Worm (Caenorhabditis elegans) whole organism, early embryonic: ENCODE results near the gene H28G03.2.

Experiments used
- B0310.2 ChIP-seq: sonication (generic microtip); optimal IDR thresholded peaks from 2 replicates; lab custom pipeline; 2016; ENCODE audit warnings: mild to moderate bottlenecking, missing genetic modification characterization, missing compliant biosample characterization
- F13C5.2 ChIP-seq: sonication (generic microtip); optimal IDR thresholded peaks from 2 replicates; lab custom pipeline; 2017; ENCODE audit warnings: mild to moderate bottlenecking, missing genetic modification characterization, inconsistent platforms, missing compliant biosample characterization
- aly-1 ChIP-seq: sonication (generic microtip); optimal IDR thresholded peaks from 2 replicates; lab custom pipeline; 2016; ENCODE audit warnings: missing genetic modification characterization, missing compliant biosample characterization
- ama-1 ChIP-seq: fragments of 150-350 bp; optimal IDR thresholded peaks from 2 replicates; lab custom pipeline; 2014
- ceh-13 ChIP-seq: fragments of 200-800 bp; sonication (Bioruptor generic); optimal IDR thresholded peaks from 2 replicates; lab custom pipeline; 2018; ENCODE audit warnings: mild to moderate bottlenecking, missing genetic modification characterization, missing compliant biosample characterization
- ceh-36 ChIP-seq: sonication (generic microtip); optimal IDR thresholded peaks from 2 replicates; lab custom pipeline; 2016; ENCODE audit warnings: missing genetic modification characterization, inconsistent platforms, missing compliant biosample characterization
- ets-7 ChIP-seq: sonication (generic microtip); optimal IDR thresholded peaks from 2 replicates; lab custom pipeline; 2016; ENCODE audit warnings: missing genotype, missing genetic modification characterization, missing compliant biosample characterization
- flt-1 ChIP-seq: fragments of 200-800 bp; sonication (Bioruptor generic); IDR thresholded peaks from 2 replicates; pipeline ENCODE4 v1.3.6; 2022; ENCODE audit warnings: missing genetic modification characterization, missing compliant biosample characterization
- hmbx-1 ChIP-seq: sonication (generic microtip); optimal IDR thresholded peaks from 2 replicates; lab custom pipeline; 2016; ENCODE audit warnings: mild to moderate bottlenecking, missing genetic modification characterization, missing compliant biosample characterization
- hmg-4 ChIP-seq: fragments of 200-800 bp; sonication (Bioruptor generic); optimal IDR thresholded peaks from 2 replicates; lab custom pipeline; 2018; ENCODE audit warnings: mild to moderate bottlenecking, missing genetic modification characterization, missing compliant biosample characterization
- hnd-1 ChIP-seq: sonication (generic microtip); optimal IDR thresholded peaks from 2 replicates; lab custom pipeline; 2016; ENCODE audit warnings: missing genetic modification characterization, missing compliant biosample characterization
- pes-1 ChIP-seq: fragments of 200-800 bp; sonication (Bioruptor generic); IDR thresholded peaks from 2 replicates; pipeline ENCODE4 v1.3.6; 2022; ENCODE audit warnings: missing genetic modification reagents, missing genetic modification characterization, missing compliant biosample characterization
- scrt-1 ChIP-seq: fragments of 200-800 bp; sonication (Bioruptor generic); IDR thresholded peaks from 2 replicates; pipeline ENCODE4 v1.3.6; 2022; ENCODE audit warnings: missing genetic modification characterization, missing compliant biosample characterization
- sea-1 ChIP-seq: fragments of 200-800 bp; sonication (Bioruptor generic); conservative IDR thresholded peaks from 2 replicates; pipeline ENCODE4 v1.3.6; 2022; ENCODE audit warnings: missing genetic modification characterization, missing compliant biosample characterization
- tbx-11 ChIP-seq: fragments of 200-800 bp; sonication (Bioruptor generic); IDR thresholded peaks from 2 replicates; pipeline ENCODE4 v1.3.6; 2022; ENCODE audit warnings: missing genetic modification characterization, missing compliant biosample characterization
- tbx-37 ChIP-seq: fragments of 200-800 bp; sonication (Bioruptor generic); conservative IDR thresholded peaks from 2 replicates; pipeline ENCODE4 v1.3.6; 2022; ENCODE audit warnings: missing genetic modification reagents, missing genetic modification characterization, missing compliant biosample characterization
- tra-4 ChIP-seq: sonication (generic microtip); optimal IDR thresholded peaks from 2 replicates; lab custom pipeline; 2017; ENCODE audit warnings: missing genetic modification characterization, missing compliant biosample characterization

H28G03.2 gene

DNA sequence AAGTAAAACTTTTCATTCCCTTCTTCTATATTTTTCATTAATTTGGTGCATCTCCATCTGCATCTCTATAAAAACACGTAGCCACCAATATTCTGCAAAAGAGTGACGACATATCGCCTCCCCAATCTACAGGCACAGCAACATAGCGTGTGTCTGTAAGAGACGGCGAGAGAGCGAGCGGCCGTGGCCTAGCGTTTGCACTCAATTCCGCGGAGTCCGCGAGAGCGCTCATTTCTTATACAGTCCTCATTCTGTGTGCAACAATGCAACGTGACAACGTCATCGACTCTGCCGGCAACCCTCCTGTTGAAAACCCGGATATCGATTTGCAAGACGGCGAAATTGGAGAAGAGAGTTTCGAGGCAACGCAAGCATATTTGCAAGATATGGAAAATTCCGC lies at the start of gene H28G03.2:
TSS of gene H28G03.2 (plus strand) at position 200 of the 400 bp plus-strand sequence.
- peak; percentile 28 for TF ChIP-seq ets-7 (tag; lab: Kevin White, UChicago)
- TF ChIP-seq aly-1 (tag; lab: Kevin White, UChicago) = peak; percentile 64
- no peak for TF ChIP-seq tbx-11 (GFP tag; lab: Robert Waterston, UW)
- TF ChIP-seq hmg-4 (GFP tag; lab: Kevin White, UChicago) = peak; percentile 71
- TF ChIP-seq sea-1 (GFP tag; lab: Robert Waterston, UW) = no peak
- TF ChIP-seq pes-1 (GFP tag; lab: Robert Waterston, UW) = no peak
- no peak for TF ChIP-seq ceh-13 (GFP tag; lab: Kevin White, UChicago)
- no peak for TF ChIP-seq hmbx-1
- TF ChIP-seq hnd-1 = no peak
- no peak for TF ChIP-seq scrt-1 (GFP tag; lab: Robert Waterston, UW)
- no peak for TF ChIP-seq tra-4 (tag; lab: Kevin White, UChicago)
- TF ChIP-seq flt-1 = no peak
- TF ChIP-seq ama-1 (lab: Kevin White, UChicago) = no peak
- TF ChIP-seq F13C5.2 = no peak
- no peak for TF ChIP-seq ceh-36 (tag; lab: Kevin White, UChicago)
- no peak for TF ChIP-seq B0310.2

DNA sequence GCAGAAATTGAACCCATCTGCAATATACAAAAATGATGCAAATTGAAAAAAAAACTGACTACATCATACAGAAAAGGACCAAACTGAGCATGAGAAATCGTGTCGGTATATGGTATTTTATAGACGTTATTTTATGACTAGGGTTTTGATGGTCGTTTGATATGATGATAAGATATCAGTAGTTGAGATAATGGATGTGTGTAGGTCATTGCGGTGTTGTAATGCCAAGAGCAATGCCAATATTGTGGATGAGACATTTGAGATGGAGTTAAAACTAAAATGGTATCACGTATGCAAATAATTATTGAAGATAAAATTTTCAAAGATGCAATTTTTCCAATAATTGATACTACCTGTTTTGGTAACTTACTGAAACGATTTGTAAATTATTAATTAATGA lies 45.9 kb upstream of the H28G03.2 start, which contains the start of gene C31H2.4:
TSS of gene C31H2.4 (minus strand) at position 19 of the 400 bp plus-strand sequence.
- TF ChIP-seq tbx-11 (GFP tag; lab: Robert Waterston, UW) = no peak
- no peak for TF ChIP-seq ceh-13 (GFP tag; lab: Kevin White, UChicago)
- TF ChIP-seq F13C5.2 = no peak
- no peak for TF ChIP-seq scrt-1 (GFP tag; lab: Robert Waterston, UW)
- no peak for TF ChIP-seq ceh-36 (tag; lab: Kevin White, UChicago)
- no peak for TF ChIP-seq B0310.2
- no peak for TF ChIP-seq tra-4 (tag; lab: Kevin White, UChicago)
- no peak for TF ChIP-seq hmbx-1
- TF ChIP-seq ets-7 (tag; lab: Kevin White, UChicago) = no peak
- no peak for TF ChIP-seq ama-1 (lab: Kevin White, UChicago)
- TF ChIP-seq pes-1 (GFP tag; lab: Robert Waterston, UW) = no peak
- no peak for TF ChIP-seq tbx-37 (GFP tag; lab: Robert Waterston, UW)
- no peak for TF ChIP-seq aly-1 (tag; lab: Kevin White, UChicago)
- no peak for TF ChIP-seq hnd-1
- TF ChIP-seq hmg-4 (GFP tag; lab: Kevin White, UChicago) = no peak
- no peak for TF ChIP-seq flt-1
- TF ChIP-seq sea-1 (GFP tag; lab: Robert Waterston, UW) = no peak

DNA sequence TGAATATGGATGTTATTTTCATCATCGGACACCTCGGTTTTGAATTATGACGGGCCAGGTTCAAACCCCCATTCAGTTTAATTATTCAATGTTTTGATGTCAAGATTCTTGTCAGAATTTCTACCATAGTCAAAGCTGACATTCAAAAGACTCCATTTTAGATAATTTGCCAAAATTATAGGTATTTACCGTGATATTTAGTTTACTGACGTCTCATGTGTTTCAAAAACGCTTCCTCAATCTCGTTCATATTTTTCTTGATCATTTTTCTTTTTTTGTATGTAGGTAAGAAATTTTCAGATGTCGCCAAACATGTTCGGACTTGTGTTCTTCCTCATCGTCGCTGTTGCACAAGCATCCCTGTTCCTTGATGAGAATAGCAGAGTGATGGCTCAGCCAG lies 42.8 kb upstream of the H28G03.2 start, which contains the start of gene EGAP5.1:
TSS of gene EGAP5.1 (plus strand) at position 301 of the 400 bp plus-strand sequence.
- TF ChIP-seq ceh-36 (tag; lab: Kevin White, UChicago) (no peak), aly-1 (tag; lab: Kevin White, UChicago) (no peak)

DNA sequence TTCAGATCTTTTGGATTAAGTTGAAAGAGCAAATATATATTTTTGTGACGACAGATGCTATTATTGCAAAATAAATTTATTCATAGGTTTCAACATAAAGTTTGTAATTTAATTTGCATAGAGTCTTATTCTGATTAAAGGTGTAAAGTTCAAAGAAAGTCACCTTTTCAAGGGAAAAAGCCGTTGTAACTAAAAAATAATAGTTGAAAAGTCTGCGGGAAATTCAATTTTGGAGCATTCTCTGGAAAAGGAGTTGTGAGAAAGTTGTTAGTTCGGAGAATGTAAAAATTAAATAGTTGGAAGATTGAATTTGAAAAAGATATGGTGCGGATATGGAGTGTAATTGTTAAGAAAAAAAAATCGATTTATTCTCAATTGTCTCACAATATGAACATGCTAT lies 41.5 kb upstream of the H28G03.2 start:
- TF ChIP-seq tbx-37 (GFP tag; lab: Robert Waterston, UW) (no peak), flt-1 (no peak), hmg-4 (GFP tag; lab: Kevin White, UChicago) (no peak), sea-1 (GFP tag; lab: Robert Waterston, UW) (no peak), hnd-1 (no peak), tra-4 (tag; lab: Kevin White, UChicago) (no peak), ceh-13 (GFP tag; lab: Kevin White, UChicago) (no peak), ets-7 (tag; lab: Kevin White, UChicago) (no peak), tbx-11 (GFP tag; lab: Robert Waterston, UW) (no peak), pes-1 (GFP tag; lab: Robert Waterston, UW) (no peak), ceh-36 (tag; lab: Kevin White, UChicago) (no peak), B0310.2 (no peak), scrt-1 (GFP tag; lab: Robert Waterston, UW) (no peak), aly-1 (tag; lab: Kevin White, UChicago) (no peak), ama-1 (lab: Kevin White, UChicago) (no peak), hmbx-1 (no peak), F13C5.2 (no peak)

DNA sequence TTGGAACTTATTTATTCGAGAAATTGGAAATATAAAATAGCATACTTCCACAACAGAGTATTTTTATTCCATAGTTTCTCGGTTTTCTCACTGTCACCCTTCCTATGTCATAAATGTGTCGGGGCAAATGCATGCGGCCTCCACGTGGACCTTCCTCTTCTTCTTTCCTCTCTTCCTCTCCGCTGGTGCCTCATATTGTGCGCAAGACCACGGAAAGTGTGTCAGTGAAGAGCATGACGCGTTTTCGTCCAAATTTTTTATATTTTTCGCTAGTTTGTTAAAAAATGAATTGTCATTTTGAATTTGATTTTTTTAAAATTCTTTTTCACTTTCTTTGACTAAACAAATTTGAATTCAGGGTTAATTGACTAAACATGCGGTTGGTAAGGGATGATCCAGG lies 40.5 kb upstream of the H28G03.2 start, which contains the start of gene mans-3:
TSS of gene mans-3 (plus strand) at position 359 of the 400 bp plus-strand sequence.
- no peak for TF ChIP-seq scrt-1 (GFP tag; lab: Robert Waterston, UW)
- TF ChIP-seq B0310.2 = peak; percentile 27
- TF ChIP-seq pes-1 (GFP tag; lab: Robert Waterston, UW) = peak; percentile 72; the same call in 1 of the 2 replicates
- TF ChIP-seq tbx-11 (GFP tag; lab: Robert Waterston, UW) = 0 out of 2 replicates have a peak, but pooled peaks have one; percentile 35
- peak; percentile 83 for TF ChIP-seq F13C5.2
- TF ChIP-seq hmg-4 (GFP tag; lab: Kevin White, UChicago) = no peak
- TF ChIP-seq ceh-36 (tag; lab: Kevin White, UChicago) = peak; percentile 47
- peak; percentile 23 for TF ChIP-seq hnd-1
- TF ChIP-seq sea-1 (GFP tag; lab: Robert Waterston, UW) = no peak
- no peak for TF ChIP-seq aly-1 (tag; lab: Kevin White, UChicago)
- peak; percentile 17 for TF ChIP-seq ets-7 (tag; lab: Kevin White, UChicago)
- TF ChIP-seq tra-4 (tag; lab: Kevin White, UChicago) = no peak
- TF ChIP-seq hmbx-1 = peak; percentile 17
- no peak for TF ChIP-seq flt-1
- peak; percentile 15 for TF ChIP-seq ceh-13 (GFP tag; lab: Kevin White, UChicago)
- TF ChIP-seq tbx-37 (GFP tag; lab: Robert Waterston, UW) = 0 out of 2 replicates have a peak, but pooled peaks have one; percentile 42

DNA sequence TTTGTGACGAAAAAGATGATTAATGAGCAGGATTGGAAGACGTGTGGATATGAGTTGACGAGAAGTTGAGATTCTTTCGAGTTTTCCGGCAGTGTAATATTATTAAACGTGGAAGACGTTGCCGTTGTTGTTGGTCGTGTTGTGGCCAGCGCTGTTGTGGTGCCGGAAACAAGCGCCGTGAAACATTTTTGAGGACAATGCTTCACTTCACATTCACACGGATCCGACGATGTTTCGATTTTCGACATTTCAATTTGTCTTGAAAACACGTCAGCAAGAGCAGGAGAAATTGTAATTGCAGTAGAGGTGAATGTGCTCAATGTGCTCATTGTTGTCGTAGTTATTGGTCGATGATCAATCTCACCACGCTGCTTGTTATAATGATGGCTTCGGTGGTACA lies 36.8 kb upstream of the H28G03.2 start:
- TF ChIP-seq ets-7 (tag; lab: Kevin White, UChicago) (no peak), hmbx-1 (no peak), ama-1 (lab: Kevin White, UChicago) (no peak), scrt-1 (GFP tag; lab: Robert Waterston, UW) (no peak), F13C5.2 (no peak), ceh-13 (GFP tag; lab: Kevin White, UChicago) (no peak), aly-1 (tag; lab: Kevin White, UChicago) (no peak), tbx-11 (GFP tag; lab: Robert Waterston, UW) (no peak), B0310.2 (no peak), tra-4 (tag; lab: Kevin White, UChicago) (no peak)

DNA sequence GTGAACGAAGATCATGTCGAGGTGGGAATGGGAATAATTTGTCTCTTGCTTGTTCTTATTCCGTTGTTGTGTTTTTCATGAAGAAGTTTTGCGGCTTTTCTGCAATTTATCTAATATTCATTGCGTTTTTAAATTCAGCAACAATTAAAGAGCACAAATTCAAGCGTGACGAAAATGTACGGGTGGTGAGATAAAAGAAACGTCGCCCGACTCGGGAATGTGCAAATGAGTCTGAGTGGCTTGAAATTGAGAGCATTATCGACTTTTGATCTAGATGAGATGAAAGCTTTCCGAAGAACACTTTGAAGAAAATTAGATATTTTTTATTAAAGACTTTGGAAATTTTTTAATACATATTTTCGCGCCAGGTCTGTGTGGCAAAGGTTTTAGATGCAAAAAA lies 34.5 kb upstream of the H28G03.2 start, which contains the start of gene T03G11.10:
TSS of gene T03G11.10 (minus strand) at position 101 of the 400 bp plus-strand sequence.
- TF ChIP-seq ama-1 (lab: Kevin White, UChicago) = no peak
- no peak for TF ChIP-seq ceh-36 (tag; lab: Kevin White, UChicago)
- no peak for TF ChIP-seq hnd-1
- TF ChIP-seq hmg-4 (GFP tag; lab: Kevin White, UChicago) = no peak
- no peak for TF ChIP-seq hmbx-1
- no peak for TF ChIP-seq aly-1 (tag; lab: Kevin White, UChicago)
- no peak for TF ChIP-seq sea-1 (GFP tag; lab: Robert Waterston, UW)
- no peak for TF ChIP-seq flt-1
- TF ChIP-seq scrt-1 (GFP tag; lab: Robert Waterston, UW) = no peak
- TF ChIP-seq F13C5.2 = no peak
- no peak for TF ChIP-seq B0310.2
- no peak for TF ChIP-seq pes-1 (GFP tag; lab: Robert Waterston, UW)
- TF ChIP-seq ceh-13 (GFP tag; lab: Kevin White, UChicago) = no peak
- no peak for TF ChIP-seq ets-7 (tag; lab: Kevin White, UChicago)
- no peak for TF ChIP-seq tra-4 (tag; lab: Kevin White, UChicago)
